Worm (Caenorhabditis elegans) whole organism, mixed stage, embryonic: ENCODE data around the gene F14B8.4.

Experiments used
- ceh-39 ChIP-seq: fragments of 150-350 bp; optimal IDR thresholded peaks from 2 replicates; lab custom pipeline; 2014; ENCODE audit warnings: missing biosample characterization, missing genetic modification characterization
- ces-1 ChIP-seq: fragments of 150-350 bp; optimal IDR thresholded peaks from 2 replicates; lab custom pipeline; 2014; ENCODE audit warnings: missing biosample characterization, missing genetic modification reagents, missing genetic modification characterization
- flh-1 ChIP-seq: fragments of 200-800 bp; sonication (Bioruptor generic); optimal IDR thresholded peaks from 2 replicates; lab custom pipeline; 2018; ENCODE audit warnings: mild to moderate bottlenecking, missing genetic modification characterization, moderate library complexity, missing compliant biosample characterization
- ham-2 ChIP-seq: fragments of 200-800 bp; sonication (Bioruptor generic); optimal IDR thresholded peaks from 2 replicates; lab custom pipeline; 2018; ENCODE audit warnings: mild to moderate bottlenecking, missing genetic modification characterization, missing compliant biosample characterization
- lin-13 ChIP-seq: fragments of 150-350 bp; optimal IDR thresholded peaks from 2 replicates; lab custom pipeline; 2014; ENCODE audit warnings: missing biosample characterization, missing genetic modification characterization
- lin-32 ChIP-seq: fragments of 200-800 bp; sonication (Bioruptor generic); optimal IDR thresholded peaks from 2 replicates; lab custom pipeline; 2018; ENCODE audit warnings: mild to moderate bottlenecking, missing genetic modification characterization, missing compliant biosample characterization
- lsy-2 ChIP-seq: fragments of 150-350 bp; optimal IDR thresholded peaks from 2 replicates; lab custom pipeline; 2014; ENCODE audit warnings: missing biosample characterization, missing genetic modification characterization
- nhr-237 ChIP-seq: fragments of 150-350 bp; optimal IDR thresholded peaks from 2 replicates; lab custom pipeline; 2014; ENCODE audit warnings: missing biosample characterization, missing genetic modification characterization
- nhr-28 ChIP-seq: fragments of 150-350 bp; optimal IDR thresholded peaks from 2 replicates; lab custom pipeline; 2014; ENCODE audit warnings: missing biosample characterization, missing genetic modification characterization
- pha-4 ChIP-seq: fragments of 150-350 bp; optimal IDR thresholded peaks from 2 replicates; lab custom pipeline; 2018; ENCODE audit warnings: missing biosample characterization, missing genetic modification reagents, missing genetic modification characterization
- snpc-4 ChIP-seq: fragments of 150-350 bp; optimal IDR thresholded peaks from 2 replicates; lab custom pipeline; 2014; ENCODE audit warnings: missing biosample characterization, missing genetic modification characterization
- unc-120 ChIP-seq: sonication (generic microtip); optimal IDR thresholded peaks from 2 replicates; lab custom pipeline; 2017; ENCODE audit warnings: missing genetic modification characterization, missing compliant biosample characterization; ENCODE audit not compliant: poor library complexity, severe bottlenecking
- unc-39 ChIP-seq: fragments of 150-350 bp; optimal IDR thresholded peaks from 2 replicates; lab custom pipeline; 2014; ENCODE audit warnings: missing biosample characterization, missing genetic modification characterization
- unc-62 ChIP-seq: fragments of 150-350 bp; optimal IDR thresholded peaks from 2 replicates; lab custom pipeline; 2014; ENCODE audit warnings: missing biosample characterization, missing genetic modification reagents, missing genetic modification characterization

DNA sequence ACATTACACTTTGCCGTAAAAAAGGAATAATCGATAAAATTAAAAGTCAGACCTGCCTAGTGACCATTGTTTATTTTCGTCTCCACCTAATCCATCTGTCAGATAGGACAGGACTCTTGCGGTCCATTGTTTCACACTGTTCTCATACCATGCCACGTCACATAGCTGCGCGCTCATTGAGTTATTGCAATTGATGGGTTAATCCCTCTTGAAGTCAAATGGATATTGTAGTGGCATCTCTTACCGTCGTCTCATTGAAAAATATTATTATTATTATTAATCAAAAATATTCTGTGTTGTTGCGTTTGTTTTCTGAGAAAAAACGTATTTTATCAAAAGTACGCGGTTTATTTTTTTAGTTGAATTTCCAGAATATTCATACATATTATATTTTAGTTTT, 11.5 kb downstream of the F14B8.4 start:
- TF ChIP-seq unc-120 (tag; lab: Kevin White, UChicago) (no peak), lsy-2 (tag; lab: Kevin White, UChicago) (no peak), unc-39 (tag; lab: Kevin White, UChicago) (no peak), nhr-237 (tag; lab: Kevin White, UChicago) (no peak), ham-2 (no peak), lin-13 (tag; lab: Kevin White, UChicago) (no peak), flh-1 (no peak), unc-62 (GFP tag; lab: Kevin White, UChicago) (no peak), snpc-4 (no peak), ceh-39 (tag; lab: Kevin White, UChicago) (no peak), lin-32 (no peak), pha-4 (tag; lab: Kevin White, UChicago) (no peak), nhr-28 (tag; lab: Kevin White, UChicago) (no peak), ces-1 (GFP tag; lab: Kevin White, UChicago) (no peak)
